Fruit fly (Drosophila melanogaster): ENCODE measurements around the gene X11Lbeta.

X11Lbeta gene

DNA sequence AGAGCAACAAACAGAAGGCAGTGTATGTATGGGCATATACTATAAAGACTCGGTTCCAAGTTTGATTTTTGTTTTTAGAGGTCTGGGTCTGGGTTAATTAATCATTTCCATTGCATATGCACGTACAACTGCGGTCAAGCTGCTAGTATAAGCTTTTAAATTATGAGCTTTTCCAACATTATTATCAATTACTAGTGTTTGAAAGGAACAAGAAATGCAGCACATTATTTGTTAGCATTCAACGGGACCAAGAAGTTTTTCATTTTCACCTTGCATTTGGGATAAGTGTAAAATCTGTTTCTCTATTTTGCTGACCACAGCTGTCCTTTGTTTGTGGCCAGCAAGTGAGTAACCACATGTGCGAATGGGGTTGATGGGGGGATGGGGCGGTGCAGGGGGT lies 90.3 kb downstream of the X11Lbeta start (continued):
- no peak for TF ChIP-seq CG2129 (GFP tag; IDR thresholded peaks at IDR 0.05; ENCODE audit: partially characterized antibody)
- TF ChIP-seq CG11560 (tag; IDR thresholded peaks at IDR 0.05), result no peak
- TF ChIP-seq CG15696 (tag; optimal IDR thresholded peaks at IDR 0.05), result no peak
- TF ChIP-seq Kr (GFP tag; optimal IDR thresholded peaks at IDR 0.05), result no peak
- TF ChIP-seq tna (GFP tag; IDR thresholded peaks at IDR 0.05; ENCODE audit: partially characterized antibody), result no peak
- peak; percentile 53 for TF ChIP-seq phol (tag; optimal IDR thresholded peaks at IDR 0.05)
- no peak for TF ChIP-seq CG13894 (tag; optimal IDR thresholded peaks at IDR 0.05)
- TF ChIP-seq tio (GFP tag; optimal IDR thresholded peaks at IDR 0.05), result no peak
- TF ChIP-seq CG3847 (GFP tag; IDR thresholded peaks at IDR 0.05), result no peak
- no peak for TF ChIP-seq Lim3 (GFP tag; IDR thresholded peaks at IDR 0.05)
- TF ChIP-seq mam (GFP tag; optimal IDR thresholded peaks at IDR 0.05), result peak; percentile 19
- no peak for TF ChIP-seq disco-r (GFP tag; optimal IDR thresholded peaks at IDR 0.05)
- no peak for TF ChIP-seq CG12942 (GFP tag; optimal IDR thresholded peaks at IDR 0.05)
- peak; percentile 32 for TF ChIP-seq nmo (GFP tag; optimal IDR thresholded peaks at IDR 0.05)
- TF ChIP-seq Ada2b (GFP tag; IDR thresholded peaks at IDR 0.05), result peak; percentile 45
- no peak for TF ChIP-seq gro (GFP tag; optimal IDR thresholded peaks at IDR 0.05)
- TF ChIP-seq pita (GFP tag; optimal IDR thresholded peaks at IDR 0.05), result no peak
- TF ChIP-seq Trl (optimal IDR thresholded peaks at IDR 0.05), result no peak
- TF ChIP-seq Trl (GFP tag; optimal IDR thresholded peaks at IDR 0.05), result no peak
- no peak for TF ChIP-seq Fer2 (tag; optimal IDR thresholded peaks at IDR 0.05)
- TF ChIP-seq CG12155 (GFP tag; optimal IDR thresholded peaks at IDR 0.05), result no peak
- no peak for TF ChIP-seq jigr1 (GFP tag; IDR thresholded peaks at IDR 0.05)
- no peak for TF ChIP-seq da (GFP tag; optimal IDR thresholded peaks at IDR 0.05)
- no peak for TF ChIP-seq CG10565 (GFP tag; optimal IDR thresholded peaks at IDR 0.05)
- no peak for TF ChIP-seq gsb (GFP tag; IDR thresholded peaks at IDR 0.05)
- TF ChIP-seq amos (GFP tag; IDR thresholded peaks at IDR 0.05; ENCODE audit: partially characterized antibody), result no peak
- no peak for TF ChIP-seq CG10274 (GFP tag; optimal IDR thresholded peaks at IDR 0.05)
- TF ChIP-seq TFAM (GFP tag; optimal IDR thresholded peaks at IDR 0.05), result no peak
- no peak for TF ChIP-seq Sry-δ (GFP tag; optimal IDR thresholded peaks at IDR 0.05)
- TF ChIP-seq Rfx (GFP tag; IDR thresholded peaks at IDR 0.05), result no peak
- no peak for TF ChIP-seq CG31224 (GFP tag; IDR thresholded peaks at IDR 0.05)
- TF ChIP-seq CG6813 (GFP tag; optimal IDR thresholded peaks at IDR 0.05), result no peak
- no peak for TF ChIP-seq Dp (GFP tag; optimal IDR thresholded peaks at IDR 0.05)
- TF ChIP-seq CG7372 (GFP tag; IDR thresholded peaks at IDR 0.05), result no peak
- TF ChIP-seq CG9609 (GFP tag; optimal IDR thresholded peaks at IDR 0.05), result no peak
- no peak for TF ChIP-seq fd3F (GFP tag; optimal IDR thresholded peaks at IDR 0.05)
- TF ChIP-seq Bteb2 (GFP tag; optimal IDR thresholded peaks at IDR 0.05), result no peak
- no peak for TF ChIP-seq odd (GFP tag; optimal IDR thresholded peaks at IDR 0.05)
- TF ChIP-seq Ets65A (GFP tag), result no peak
- TF ChIP-seq CG17328 (GFP tag; IDR thresholded peaks at IDR 0.05), result peak; percentile 33; the same call in 1 of the 2 replicates
- TF ChIP-seq zen (tag; optimal IDR thresholded peaks at IDR 0.05), result no peak
- no peak for TF ChIP-seq CG14050 (GFP tag; IDR thresholded peaks at IDR 0.05)
- TF ChIP-seq Atf-2 (GFP tag; optimal IDR thresholded peaks at IDR 0.05), result no peak
- no peak for TF ChIP-seq CG18764 (GFP tag; optimal IDR thresholded peaks at IDR 0.05)
- no peak for TF ChIP-seq jumu (GFP tag; optimal IDR thresholded peaks at IDR 0.05)
- TF ChIP-seq gsb-n (tag; optimal IDR thresholded peaks at IDR 0.05), result peak; percentile 5
- TF ChIP-seq Ptx1 (GFP tag; IDR thresholded peaks at IDR 0.05), result peak; percentile 65
- TF ChIP-seq p53 (GFP tag; optimal IDR thresholded peaks at IDR 0.05), result no peak
- TF ChIP-seq B-H2 (GFP tag; optimal IDR thresholded peaks at IDR 0.05), result no peak
- no peak for TF ChIP-seq luna (GFP tag; optimal IDR thresholded peaks at IDR 0.05)
- no peak for TF ChIP-seq CG6683 (GFP tag; optimal IDR thresholded peaks at IDR 0.05)
- peak; percentile 24 for TF ChIP-seq CG15514 (GFP tag; optimal IDR thresholded peaks at IDR 0.05)
- peak; percentile 36 for TF ChIP-seq CG2712 (tag; optimal IDR thresholded peaks at IDR 0.05)
